Worm (Caenorhabditis elegans) whole organism, late embryonic: ENCODE measurements around the gene Y50D4C.6.

ENCODE experiments used
- C38D4.7 ChIP-seq: fragments of 200-800 bp; sonication (Bioruptor generic); optimal IDR thresholded peaks from 2 replicates; lab custom pipeline; 2018; ENCODE audit warnings: mild to moderate bottlenecking, missing genetic modification characterization, moderate library complexity, missing compliant biosample characterization
- K09A11.1 ChIP-seq: sonication (generic microtip); optimal IDR thresholded peaks from 2 replicates; lab custom pipeline; 2017; ENCODE audit warnings: antibody characterized with exemption, mild to moderate bottlenecking, missing genetic modification characterization, missing compliant biosample characterization; ENCODE audit not compliant: insufficient read depth
- ceh-14 ChIP-seq: sonication (generic microtip); optimal IDR thresholded peaks from 2 replicates; lab custom pipeline; 2016; ENCODE audit warnings: missing genotype, missing genetic modification characterization, missing compliant biosample characterization
- ceh-18 ChIP-seq: sonication (generic microtip); optimal IDR thresholded peaks from 2 replicates; lab custom pipeline; 2016; ENCODE audit warnings: missing genetic modification characterization, missing compliant biosample characterization
- ceh-24 ChIP-seq: sonication (generic microtip); optimal IDR thresholded peaks from 2 replicates; lab custom pipeline; 2016; ENCODE audit warnings: mild to moderate bottlenecking, missing genetic modification characterization, missing compliant biosample characterization
- ceh-31 ChIP-seq: sonication (generic microtip); optimal IDR thresholded peaks from 2 replicates; lab custom pipeline; 2016; ENCODE audit warnings: missing genetic modification characterization, missing compliant biosample characterization
- ceh-6 ChIP-seq: fragments of 200-800 bp; sonication (Bioruptor generic); optimal IDR thresholded peaks from 2 replicates; lab custom pipeline; 2018; ENCODE audit warnings: mild to moderate bottlenecking, missing genetic modification characterization, missing compliant biosample characterization
- ceh-9 ChIP-seq: sonication (generic microtip); optimal IDR thresholded peaks from 2 replicates; lab custom pipeline; 2016; ENCODE audit warnings: mild to moderate bottlenecking, missing genetic modification characterization, inconsistent platforms, missing compliant biosample characterization
- dve-1 ChIP-seq: sonication (generic microtip); optimal IDR thresholded peaks from 2 replicates; lab custom pipeline; 2017; ENCODE audit warnings: antibody characterized with exemption, mild to moderate bottlenecking, missing genetic modification characterization, missing compliant biosample characterization
- elt-2 ChIP-seq: sonication (generic microtip); optimal IDR thresholded peaks from 2 replicates; lab custom pipeline; 2016; ENCODE audit warnings: missing genetic modification reagents, missing genetic modification characterization, missing compliant biosample characterization
- elt-4 ChIP-seq: sonication (generic microtip); optimal IDR thresholded peaks from 2 replicates; lab custom pipeline; 2016; ENCODE audit warnings: missing genetic modification characterization, missing compliant biosample characterization
- fkh-6 ChIP-seq: sonication (generic microtip); optimal IDR thresholded peaks from 2 replicates; lab custom pipeline; 2016; ENCODE audit warnings: missing genetic modification characterization, missing compliant biosample characterization
- gmeb-2 ChIP-seq: sonication (generic microtip); optimal IDR thresholded peaks from 2 replicates; lab custom pipeline; 2016; ENCODE audit warnings: missing genetic modification characterization, inconsistent platforms, missing compliant biosample characterization
- hlh-30 ChIP-seq: sonication (generic microtip); optimal IDR thresholded peaks from 2 replicates; lab custom pipeline; 2017; ENCODE audit warnings: antibody characterized with exemption, missing genetic modification characterization, missing compliant biosample characterization; ENCODE audit not compliant: insufficient read depth
- hlh-6 ChIP-seq: sonication (generic microtip); optimal IDR thresholded peaks from 2 replicates; lab custom pipeline; 2016; ENCODE audit warnings: missing genotype, missing genetic modification characterization, missing compliant biosample characterization
- hlh-8 ChIP-seq: sonication (generic microtip); optimal IDR thresholded peaks from 2 replicates; lab custom pipeline; 2016; ENCODE audit warnings: missing genotype, missing genetic modification characterization, missing compliant biosample characterization
- mec-3 ChIP-seq: sonication (generic microtip); optimal IDR thresholded peaks from 2 replicates; lab custom pipeline; 2016; ENCODE audit warnings: borderline replicate concordance, missing genetic modification characterization, missing compliant biosample characterization
- nfya-1 ChIP-seq: sonication (generic microtip); optimal IDR thresholded peaks from 2 replicates; lab custom pipeline; 2017; ENCODE audit warnings: missing genetic modification characterization, mild to moderate bottlenecking, missing compliant biosample characterization, antibody characterized with exemption, moderate library complexity
- nhr-232 ChIP-seq: sonication (generic microtip); optimal IDR thresholded peaks from 2 replicates; lab custom pipeline; 2016; ENCODE audit warnings: missing genetic modification characterization, missing compliant biosample characterization
- odd-2 ChIP-seq: sonication (generic microtip); optimal IDR thresholded peaks from 2 replicates; lab custom pipeline; 2017; ENCODE audit warnings: antibody characterized with exemption, mild to moderate bottlenecking, missing genetic modification characterization, missing compliant biosample characterization
- pag-3 ChIP-seq: sonication (generic microtip); optimal IDR thresholded peaks from 2 replicates; lab custom pipeline; 2016; ENCODE audit warnings: missing compliant biosample characterization, missing genetic modification characterization, borderline replicate concordance
- pha-2 ChIP-seq: sonication (generic microtip); optimal IDR thresholded peaks from 2 replicates; lab custom pipeline; 2017; ENCODE audit warnings: mild to moderate bottlenecking, missing genetic modification characterization, missing compliant biosample characterization
- pha-4 ChIP-seq: fragments of 150-350 bp; optimal IDR thresholded peaks from 2 replicates; lab custom pipeline; 2018; ENCODE audit warnings: missing biosample characterization, missing genetic modification reagents, missing genetic modification characterization
- pqm-1 ChIP-seq: sonication (generic microtip); optimal IDR thresholded peaks from 2 replicates; lab custom pipeline; 2016; ENCODE audit warnings: missing genetic modification characterization, missing compliant biosample characterization
- pros-1 ChIP-seq: fragments of 150-350 bp; optimal IDR thresholded peaks from 2 replicates; lab custom pipeline; 2014; ENCODE audit warnings: missing biosample characterization, missing genetic modification reagents, missing genetic modification characterization
- rnt-1 ChIP-seq: sonication (generic microtip); optimal IDR thresholded peaks from 2 replicates; lab custom pipeline; 2016; ENCODE audit warnings: missing genetic modification characterization, missing compliant biosample characterization
- sdc-2 ChIP-seq: sonication (generic microtip); optimal IDR thresholded peaks from 2 replicates; lab custom pipeline; 2016; ENCODE audit warnings: missing genotype, missing genetic modification characterization, missing compliant biosample characterization
- tbx-2 ChIP-seq: sonication (generic microtip); optimal IDR thresholded peaks from 2 replicates; lab custom pipeline; 2016; ENCODE audit warnings: missing genetic modification characterization, missing compliant biosample characterization
- tbx-7 ChIP-seq: sonication (generic microtip); optimal IDR thresholded peaks from 2 replicates; lab custom pipeline; 2016; ENCODE audit warnings: missing genotype, missing genetic modification characterization, missing compliant biosample characterization
- ttx-3 ChIP-seq: sonication (generic microtip); optimal IDR thresholded peaks from 2 replicates; lab custom pipeline; 2016; ENCODE audit warnings: missing genetic modification reagents, missing genetic modification characterization, missing compliant biosample characterization

The Y50D4C.6 gene

ce11 chrV:910588-910987 lies 39.1 kb downstream of the Y50D4C.6 start:
- TF ChIP-seq K09A11.1 (tag; lab: Kevin White, UChicago) (no peak), elt-2 (tag; lab: Kevin White, UChicago) (peak; percentile 94)

DNA sequence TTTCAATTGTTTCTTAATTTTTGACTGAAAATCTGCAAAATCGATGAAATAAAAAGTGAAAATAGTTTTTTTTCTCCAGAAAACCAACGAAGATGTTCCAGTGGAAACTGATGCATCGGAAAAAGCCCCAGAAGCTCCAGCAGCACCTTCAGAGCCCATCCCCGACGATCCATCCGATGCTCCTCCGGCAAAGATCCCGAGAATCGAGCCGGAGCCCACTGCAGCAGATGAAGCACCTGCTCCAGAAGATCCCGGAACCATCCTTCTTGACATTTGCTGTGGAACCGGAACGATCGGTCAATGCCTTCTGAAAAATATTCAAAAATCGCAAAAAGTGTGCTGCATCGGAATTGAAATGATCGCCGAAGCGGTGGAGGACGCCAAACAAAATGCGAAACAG lies 41.0 kb downstream of the Y50D4C.6 start:
- TF ChIP-seq pqm-1 (tag; lab: Kevin White, UChicago) (no peak), elt-4 (tag; lab: Kevin White, UChicago) (no peak), mec-3 (tag; lab: Kevin White, UChicago) (no peak), pros-1 (tag; lab: Kevin White, UChicago) (no peak), sdc-2 (no peak), hlh-6 (tag; lab: Kevin White, UChicago) (no peak), dve-1 (no peak), ceh-31 (tag; lab: Kevin White, UChicago) (no peak), ceh-14 (no peak)
- TF ChIP-seq, all 69 proteins: peak for 0

ce11 chrV:904232-904983 lies 45.3 kb downstream of the Y50D4C.6 start, which contains the start of gene trm-2A:
Gene trm-2A, plus strand, starts transcription at chrV:904963.
- TF ChIP-seq tbx-2 (peak; percentile 26), nfya-1 (tag; lab: Kevin White, UChicago) (peak; percentile 24), ceh-31 (tag; lab: Kevin White, UChicago) (peak; percentile 15), ceh-6 (GFP tag; lab: Kevin White, UChicago) (no peak), odd-2 (tag; lab: Kevin White, UChicago) (no peak)
- TF ChIP-seq, all 69 proteins: peak for 3

- TF ChIP-seq hlh-30 (tag; lab: Kevin White, UChicago) (peak; percentile 36), C38D4.7 (GFP tag; lab: Kevin White, UChicago) (no peak), nhr-232 (tag; lab: Kevin White, UChicago) (no peak), fkh-6 (no peak)
Observed at ce11 chrV:903460-903859, 46.2 kb downstream of the Y50D4C.6 start, which contains the start of gene fmo-5. Gene fmo-5, minus strand, starts transcription at chrV:903665.

- TF ChIP-seq pha-4 (tag; lab: Kevin White, UChicago) (no peak), ceh-14 (no peak), gmeb-2 (no peak), tbx-7 (no peak), mec-3 (tag; lab: Kevin White, UChicago) (no peak), ceh-18 (tag; lab: Kevin White, UChicago) (no peak), ceh-24 (tag; lab: Kevin White, UChicago) (no peak), pha-2 (no peak), ttx-3 (tag; lab: Kevin White, UChicago) (no peak), ceh-31 (tag; lab: Kevin White, UChicago) (no peak), hlh-8 (tag; lab: Kevin White, UChicago) (no peak), hlh-6 (tag; lab: Kevin White, UChicago) (no peak), tbx-2 (no peak), pag-3 (tag; lab: Kevin White, UChicago) (no peak), ceh-9 (tag; lab: Kevin White, UChicago) (no peak), rnt-1 (no peak), ceh-6 (GFP tag; lab: Kevin White, UChicago) (no peak)
Observed at ce11 chrV:899087-899486, 50.6 kb downstream of the Y50D4C.6 start, which contains the start of gene nas-32. Gene nas-32, minus strand, starts transcription at chrV:899187.
